Worm (Caenorhabditis elegans) whole organism, L4 larva: ENCODE results near the gene M02F4.1.

Source experiments
- D1046.2 ChIP-seq: fragments of 200-800 bp; sonication (Bioruptor generic); IDR thresholded peaks from 2 replicates; pipeline ENCODE4 v1.3.6; 2022; ENCODE audit warnings: missing genetic modification characterization, missing compliant biosample characterization
- F10B5.3 ChIP-seq: sonication (generic microtip); optimal IDR thresholded peaks from 2 replicates; lab custom pipeline; 2016; ENCODE audit warnings: mild to moderate bottlenecking, missing genetic modification characterization, missing compliant biosample characterization
- F37D6.2 ChIP-seq: sonication (generic microtip); optimal IDR thresholded peaks from 2 replicates; lab custom pipeline; 2016; ENCODE audit warnings: mild to moderate bottlenecking, missing genetic modification characterization, missing compliant biosample characterization
- F44E2.7 ChIP-seq: fragments of 200-800 bp; sonication (Bioruptor generic); IDR thresholded peaks from 2 replicates; pipeline ENCODE4 v2.1.2; 2022; ENCODE audit warnings: missing genetic modification characterization, missing compliant biosample characterization
- R02D3.7 ChIP-seq: fragments of 150-350 bp; sonication (generic microtip); optimal IDR thresholded peaks from 3 replicates; lab custom pipeline; 2014; ENCODE audit warnings: missing biosample characterization, missing genetic modification characterization
- T26A8.4 ChIP-seq: fragments of 200-800 bp; sonication (Bioruptor generic); IDR thresholded peaks from 2 replicates; pipeline ENCODE4 v1.3.6; 2022; ENCODE audit warnings: missing genetic modification characterization, missing compliant biosample characterization
- Y105C5A.15 ChIP-seq: fragments of 200-800 bp; sonication (Bioruptor generic); IDR thresholded peaks from 2 replicates; pipeline ENCODE4 v1.3.6; 2022; ENCODE audit warnings: missing genetic modification characterization, missing compliant biosample characterization
- Y48G9A.11 ChIP-seq: fragments of 200-800 bp; sonication (Bioruptor generic); IDR thresholded peaks from 2 replicates; pipeline ENCODE4 v1.3.6; 2022; ENCODE audit warnings: missing genetic modification reagents, missing genetic modification characterization, missing compliant biosample characterization
- ZK337.2 ChIP-seq: fragments of 200-800 bp; sonication (Bioruptor generic); IDR thresholded peaks from 2 replicates; pipeline ENCODE4 v1.3.6; 2022; ENCODE audit warnings: missing genetic modification reagents, missing genetic modification characterization, missing compliant biosample characterization
- aha-1 ChIP-seq: fragments of 150-350 bp; peaks from one replicate; lab custom pipeline; 2014; ENCODE audit warnings: missing biosample characterization, missing genetic modification characterization
- ama-1 ChIP-seq: fragments of 150-350 bp; optimal IDR thresholded peaks from 2 replicates; lab custom pipeline; 2014; ENCODE audit warnings: inconsistent platforms, mixed read lengths
- attf-4 ChIP-seq: sonication (generic microtip); optimal IDR thresholded peaks from 3 replicates; lab custom pipeline; 2017; ENCODE audit warnings: missing biosample characterization, missing genetic modification characterization
- ceh-20 ChIP-seq: fragments of 200-800 bp; sonication (Bioruptor generic); IDR thresholded peaks from 2 replicates; pipeline ENCODE4 v1.3.6; 2022; ENCODE audit warnings: missing genetic modification reagents, missing genetic modification characterization, missing compliant biosample characterization
- ceh-44 ChIP-seq: fragments of 200-800 bp; sonication (Bioruptor generic); IDR thresholded peaks from 2 replicates; pipeline ENCODE4 v1.3.6; 2022; ENCODE audit warnings: missing genetic modification reagents, missing genetic modification characterization, missing compliant biosample characterization
- ceh-82 ChIP-seq: sonication (generic microtip); optimal IDR thresholded peaks from 2 replicates; lab custom pipeline; 2017; ENCODE audit warnings: missing biosample characterization, missing genetic modification characterization
- cey-2 ChIP-seq: sonication (generic microtip); optimal IDR thresholded peaks from 3 replicates; lab custom pipeline; 2017; ENCODE audit warnings: missing genetic modification characterization, mild to moderate bottlenecking, missing compliant biosample characterization, antibody characterized with exemption, borderline replicate concordance; ENCODE audit not compliant: insufficient read depth
- ctbp-1 ChIP-seq: fragments of 200-800 bp; sonication (Bioruptor generic); IDR thresholded peaks from 2 replicates; pipeline ENCODE4 v1.3.6; 2022; ENCODE audit warnings: missing genetic modification reagents, missing genetic modification characterization, missing compliant biosample characterization
- daf-16 ChIP-seq, 3 experiments: sonication (generic microtip); optimal IDR thresholded peaks; 2 replicates each; lab custom pipeline; 2016 to 2017; ENCODE audit warnings: missing genetic modification characterization in 3 of 3, missing genetic modification reagents in 3 of 3, mild to moderate bottlenecking in 2 of 3, missing compliant biosample characterization in 2 of 3, missing biosample characterization in 1 of 3, moderate library complexity in 1 of 3
- dpl-1 ChIP-seq: fragments of 150-350 bp; optimal IDR thresholded peaks from 2 replicates; lab custom pipeline; 2014; ENCODE audit warnings: missing biosample characterization, missing genetic modification reagents, missing genetic modification characterization
- duxl-1 ChIP-seq: sonication (generic microtip); optimal IDR thresholded peaks from 2 replicates; lab custom pipeline; 2016; ENCODE audit warnings: mild to moderate bottlenecking, missing genetic modification characterization, moderate library complexity, missing compliant biosample characterization; ENCODE audit not compliant: poor library complexity
- dve-1 ChIP-seq: sonication (generic microtip); optimal IDR thresholded peaks from 2 replicates; lab custom pipeline; 2017; ENCODE audit warnings: antibody characterized with exemption, mild to moderate bottlenecking, missing genetic modification characterization, missing compliant biosample characterization; ENCODE audit not compliant: insufficient read depth
- egl-43 ChIP-seq: fragments of 200-800 bp; sonication (Bioruptor generic); IDR thresholded peaks from 2 replicates; pipeline ENCODE4 v1.3.6; 2022; ENCODE audit warnings: missing genetic modification reagents, missing genetic modification characterization, missing compliant biosample characterization
- fos-1 ChIP-seq: fragments of 150-350 bp; optimal IDR thresholded peaks from 2 replicates; lab custom pipeline; 2014; ENCODE audit warnings: missing biosample characterization, missing genetic modification characterization
- gei-8 ChIP-seq: fragments of 200-800 bp; sonication (Bioruptor generic); optimal IDR thresholded peaks from 2 replicates; lab custom pipeline; 2018; ENCODE audit warnings: mild to moderate bottlenecking, missing genetic modification characterization, missing compliant biosample characterization
- hif-1 ChIP-seq, 2 experiments: sonication (generic microtip); optimal IDR thresholded peaks; 2 replicates each; lab custom pipeline; 2016 to 2017; ENCODE audit warnings: missing compliant biosample characterization in 2 of 2, missing genetic modification characterization in 2 of 2, missing genetic modification reagents in 2 of 2, missing genotype in 2 of 2, mild to moderate bottlenecking in 1 of 2
- hlh-30 ChIP-seq: sonication (generic microtip); optimal IDR thresholded peaks from 2 replicates; lab custom pipeline; 2017; ENCODE audit warnings: antibody characterized with exemption, mild to moderate bottlenecking, missing genetic modification characterization, missing compliant biosample characterization; ENCODE audit not compliant: insufficient read depth
- hmg-1.1 ChIP-seq: fragments of 200-800 bp; sonication (Bioruptor generic); IDR thresholded peaks from 2 replicates; pipeline ENCODE4 v1.3.6; 2022; ENCODE audit warnings: missing genetic modification reagents, missing genetic modification characterization, missing compliant biosample characterization
- lim-7 ChIP-seq: fragments of 200-800 bp; sonication (Bioruptor generic); IDR thresholded peaks from 2 replicates; pipeline ENCODE4 v1.3.6; 2022; ENCODE audit warnings: missing genetic modification characterization, missing compliant biosample characterization
- lin-13 ChIP-seq: fragments of 150-350 bp; optimal IDR thresholded peaks from 2 replicates; lab custom pipeline; 2014; ENCODE audit warnings: missing biosample characterization, missing genetic modification reagents, missing genetic modification characterization
- lin-15B ChIP-seq: fragments of 150-350 bp; sonication (generic microtip); optimal IDR thresholded peaks from 3 replicates; lab custom pipeline; 2014; ENCODE audit warnings: missing biosample characterization, missing genetic modification characterization
- madf-5 ChIP-seq, 2 experiments: fragments of 200-800 bp; sonication (Bioruptor generic); IDR thresholded peaks; 2 replicates each; pipeline ENCODE4 v1.3.6; 2022; ENCODE audit warnings: missing compliant biosample characterization in 2 of 2, missing genetic modification characterization in 2 of 2
- mdt-29 ChIP-seq: fragments of 200-800 bp; sonication (Bioruptor generic); IDR thresholded peaks from 2 replicates; pipeline ENCODE4 v1.3.6; 2022; ENCODE audit warnings: missing genetic modification reagents, missing genetic modification characterization, missing compliant biosample characterization
- mxl-3 ChIP-seq: fragments of 200-800 bp; sonication (Bioruptor generic); optimal IDR thresholded peaks from 2 replicates; lab custom pipeline; 2018; ENCODE audit warnings: mild to moderate bottlenecking, missing genetic modification characterization, missing compliant biosample characterization
- nhr-10 ChIP-seq: fragments of 150-350 bp; optimal IDR thresholded peaks from 2 replicates; lab custom pipeline; 2014; ENCODE audit warnings: missing biosample characterization, missing genetic modification characterization
- nhr-25 ChIP-seq: sonication (generic microtip); optimal IDR thresholded peaks from 2 replicates; lab custom pipeline; 2017; ENCODE audit warnings: missing genetic modification characterization, mild to moderate bottlenecking, missing compliant biosample characterization, antibody characterized with exemption, moderate library complexity, borderline replicate concordance; ENCODE audit not compliant: insufficient read depth
- nhr-41 ChIP-seq: fragments of 200-800 bp; sonication (Bioruptor generic); IDR thresholded peaks from 2 replicates; pipeline ENCODE4 v1.3.6; 2022; ENCODE audit warnings: missing genetic modification reagents, missing genetic modification characterization, missing compliant biosample characterization
- nhr-6 ChIP-seq: fragments of 150-350 bp; optimal IDR thresholded peaks from 2 replicates; lab custom pipeline; 2014; ENCODE audit warnings: missing biosample characterization, missing genetic modification characterization
- pqm-1 ChIP-seq: sonication (generic microtip); optimal IDR thresholded peaks from 2 replicates; lab custom pipeline; 2017; ENCODE audit warnings: missing biosample characterization, missing genetic modification characterization
- rbr-2 ChIP-seq: sonication (generic microtip); optimal IDR thresholded peaks from 2 replicates; lab custom pipeline; 2016; ENCODE audit warnings: missing genotype, missing genetic modification characterization, missing compliant biosample characterization
- sdz-12 ChIP-seq: fragments of 200-800 bp; sonication (Bioruptor generic); optimal IDR thresholded peaks from 2 replicates; lab custom pipeline; 2018; ENCODE audit warnings: mild to moderate bottlenecking, missing genetic modification characterization, missing compliant biosample characterization
- snpc-1.2 ChIP-seq: fragments of 200-800 bp; sonication (Bioruptor generic); IDR thresholded peaks from 2 replicates; pipeline ENCODE4 v1.3.6; 2022; ENCODE audit warnings: missing genetic modification reagents, missing genetic modification characterization, missing compliant biosample characterization
- spr-3 ChIP-seq: fragments of 200-800 bp; sonication (Bioruptor generic); optimal IDR thresholded peaks from 2 replicates; lab custom pipeline; 2018; ENCODE audit warnings: mild to moderate bottlenecking, missing genetic modification characterization, missing compliant biosample characterization
- tag-97 ChIP-seq: fragments of 200-800 bp; sonication (Bioruptor generic); IDR thresholded peaks from 2 replicates; pipeline ENCODE4 v1.3.6; 2022; ENCODE audit warnings: missing genetic modification characterization, missing compliant biosample characterization
- tra-1 ChIP-seq: fragments of 200-800 bp; sonication (Bioruptor generic); IDR thresholded peaks from 2 replicates; pipeline ENCODE4 v1.3.6; 2022; ENCODE audit warnings: missing genetic modification reagents, missing genetic modification characterization, missing compliant biosample characterization
- unc-39 ChIP-seq: sonication (generic microtip); optimal IDR thresholded peaks from 2 replicates; lab custom pipeline; 2017; ENCODE audit warnings: missing biosample characterization, missing genetic modification characterization
- vab-7 ChIP-seq: fragments of 200-800 bp; sonication (Bioruptor generic); IDR thresholded peaks from 2 replicates; pipeline ENCODE4 v1.3.6; 2022; ENCODE audit warnings: missing genetic modification reagents, missing genetic modification characterization, missing compliant biosample characterization
- zfp-2 ChIP-seq: sonication (generic microtip); optimal IDR thresholded peaks from 2 replicates; lab custom pipeline; 2016; ENCODE audit warnings: mild to moderate bottlenecking, missing genetic modification characterization, missing compliant biosample characterization
- zfp-3 ChIP-seq: fragments of 200-800 bp; sonication (Bioruptor generic); conservative IDR thresholded peaks from 2 replicates; pipeline ENCODE4 v1.3.6; 2022; ENCODE audit warnings: missing genetic modification reagents, missing genetic modification characterization, missing compliant biosample characterization
- zip-2 ChIP-seq: fragments of 150-350 bp; optimal IDR thresholded peaks from 2 replicates; lab custom pipeline; 2014; ENCODE audit warnings: missing biosample characterization, missing genetic modification characterization
- ztf-11 ChIP-seq: fragments of 150-350 bp; optimal IDR thresholded peaks from 2 replicates; lab custom pipeline; 2014; ENCODE audit warnings: missing biosample characterization, missing genetic modification characterization

Gene M02F4.1

DNA sequence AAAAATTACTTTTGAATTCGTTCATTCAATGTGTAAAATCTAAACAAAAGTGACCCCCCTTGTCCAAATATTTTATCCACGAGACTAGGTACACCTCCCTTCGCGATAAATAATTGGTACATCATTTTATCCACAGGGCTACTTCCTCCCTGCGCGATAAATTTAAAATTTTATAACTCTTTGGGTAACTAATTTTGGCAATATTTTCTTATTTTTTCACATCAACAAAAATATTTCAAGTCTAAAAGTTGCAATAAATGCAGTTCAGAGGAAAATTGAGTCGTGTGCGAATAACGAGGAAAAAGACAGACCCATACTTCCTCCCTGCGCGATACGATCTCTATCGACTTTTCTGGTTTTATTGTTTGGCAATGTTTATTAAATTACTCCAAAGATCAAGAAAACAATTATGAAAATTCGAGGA, 31.9 kb downstream of the M02F4.1 start (continued):
- TF ChIP-seq lin-15B (tag; lab: Kevin White, UChicago) (no peak), zip-2 (peak; percentile 97), tra-1 (GFP tag; lab: Robert Waterston, UW) (peak; percentile 98), sdz-12 (GFP tag; lab: Kevin White, UChicago) (no peak), rbr-2 (peak; percentile 99), daf-16 (GFP tag; optimal IDR thresholded peaks at IDR 0.05; lab: Kevin White, UChicago) (peak; percentile 96 to 99), daf-16 (tag; optimal IDR thresholded peaks at IDR 0.05; lab: Kevin White, UChicago) (peak; percentile 97), pqm-1 (tag; lab: Kevin White, UChicago) (peak; percentile 60), egl-43 (peak; percentile 97), vab-7 (GFP tag; lab: Robert Waterston, UW) (peak; percentile 94), nhr-25 (peak; percentile 87), dpl-1 (peak; percentile 72), hif-1 (tag; optimal IDR thresholded peaks at IDR 0.05; lab: Kevin White, UChicago) (peak; percentile 77 to 86), ZK337.2 (peak; percentile 94), aha-1 (tag; lab: Kevin White, UChicago) (peak; percentile 100), mdt-29 (GFP tag; lab: Robert Waterston, UW) (peak; percentile 92), unc-39 (no peak), Y48G9A.11 (GFP tag; lab: Robert Waterston, UW) (peak; percentile 33; the same call in 1 of the 2 replicates), snpc-1.2 (GFP tag; lab: Robert Waterston, UW) (no peak), lim-7 (peak; percentile 72; the same call in 1 of the 2 replicates), fos-1 (tag; lab: Kevin White, UChicago) (peak; percentile 89), F44E2.7 (no peak), attf-4 (tag; lab: Kevin White, UChicago) (peak; percentile 79), tag-97 (GFP tag; lab: Robert Waterston, UW) (peak; percentile 90; the same call in 1 of the 2 replicates), madf-5 (GFP tag; IDR thresholded peaks at IDR 0.05; lab: Robert Waterston, UW) (peak; percentile 31 to 93; a peak in 3 of 4 replicates), zfp-2 (tag; lab: Kevin White, UChicago) (peak; percentile 87), cey-2 (tag; lab: Kevin White, UChicago) (peak; percentile 59), ceh-44 (GFP tag; lab: Robert Waterston, UW) (peak; percentile 13; the same call in 1 of the 2 replicates), ctbp-1 (GFP tag; lab: Robert Waterston, UW) (peak; percentile 99), hlh-30 (tag; lab: Kevin White, UChicago) (peak; percentile 95), nhr-41 (GFP tag; lab: Robert Waterston, UW) (0 out of 2 replicates have a peak, but pooled peaks have one; percentile 66), zfp-3 (GFP tag; lab: Robert Waterston, UW) (peak; percentile 94), ztf-11 (tag; lab: Kevin White, UChicago) (peak; percentile 60), nhr-6 (tag; lab: Kevin White, UChicago) (peak; percentile 99), F37D6.2 (tag; lab: Kevin White, UChicago) (peak; percentile 99), D1046.2 (GFP tag; lab: Robert Waterston, UW) (peak; percentile 92), ceh-20 (peak; percentile 98), Y105C5A.15 (GFP tag; lab: Robert Waterston, UW) (peak; percentile 82; the same call in 1 of the 2 replicates), mxl-3 (peak; percentile 92), dve-1 (tag; lab: Kevin White, UChicago) (peak; percentile 100), gei-8 (GFP tag; lab: Kevin White, UChicago) (peak; percentile 62), spr-3 (GFP tag; lab: Kevin White, UChicago) (peak; percentile 98), lin-13 (GFP tag; lab: Kevin White, UChicago) (peak; percentile 96), duxl-1 (tag; lab: Kevin White, UChicago) (peak; percentile 99), ceh-82 (tag; lab: Kevin White, UChicago) (peak; percentile 60), ama-1 (no peak), hmg-1.1 (GFP tag; lab: Robert Waterston, UW) (peak; percentile 100), T26A8.4 (GFP tag; lab: Robert Waterston, UW) (peak; percentile 100), F10B5.3 (peak; percentile 97), nhr-10 (tag; lab: Kevin White, UChicago) (peak; percentile 98), R02D3.7 (tag; lab: Kevin White, UChicago) (peak; percentile 13)
